Fruit fly (Drosophila melanogaster) whole organism, embryonic: ENCODE data around the gene CG17105.

Experiments
- Atf-2 ChIP-seq: fragments of 200-800 bp; sonication (Bioruptor generic); optimal IDR thresholded peaks from 2 replicates; lab custom pipeline; 2016; ENCODE audit warnings: missing biosample characterization, missing genetic modification characterization
- CG10959 ChIP-seq: fragments of 200-800 bp; sonication (Bioruptor generic); IDR thresholded peaks from 2 replicates; pipeline ENCODE4 v1.3.6; 2022; ENCODE audit warnings: missing biosample characterization, missing genetic modification characterization
- CG11247 ChIP-seq: fragments of 200-800 bp; sonication (Bioruptor generic); IDR thresholded peaks from 2 replicates; pipeline ENCODE4 v1.3.6; 2022; ENCODE audit warnings: missing biosample characterization, missing genetic modification characterization
- CG12219 ChIP-seq: fragments of 200-800 bp; sonication (Bioruptor generic); optimal IDR thresholded peaks from 3 replicates; lab custom pipeline; 2018; ENCODE audit warnings: missing biosample characterization, mild to moderate bottlenecking, missing genetic modification characterization
- CG15269 ChIP-seq: fragments of 200-800 bp; sonication (Bioruptor generic); optimal IDR thresholded peaks from 2 replicates; lab custom pipeline; 2018; ENCODE audit warnings: missing biosample characterization, mild to moderate bottlenecking, missing genetic modification characterization, moderate library complexity
- CG1647 ChIP-seq: fragments of 200-800 bp; sonication (Bioruptor generic); optimal IDR thresholded peaks from 3 replicates; lab custom pipeline; 2016; ENCODE audit warnings: missing biosample characterization, missing genetic modification characterization
- CG17328 ChIP-seq: fragments of 200-800 bp; sonication (Bioruptor generic); IDR thresholded peaks from 2 replicates; pipeline ENCODE4 v1.3.6; 2022; ENCODE audit warnings: missing biosample characterization, missing genetic modification characterization
- CG2129 ChIP-seq: fragments of 200-800 bp; sonication (Bioruptor generic); IDR thresholded peaks from 2 replicates; pipeline ENCODE4 v1.3.6; 2022; ENCODE audit warnings: missing biosample characterization, missing genetic modification characterization; ENCODE audit not compliant: partially characterized antibody
- CG2199 ChIP-seq: fragments of 200-800 bp; sonication (Bioruptor generic); IDR thresholded peaks from 3 replicates; pipeline ENCODE4 v1.3.6; 2022; ENCODE audit warnings: missing biosample characterization, missing genetic modification characterization
- CG2712 ChIP-seq: fragments of 200-800 bp; optimal IDR thresholded peaks from 3 replicates; lab custom pipeline; 2019; ENCODE audit warnings: missing biosample characterization, mild to moderate bottlenecking, missing genetic modification characterization, moderate library complexity
- CG31365 ChIP-seq: fragments of 200-800 bp; sonication (Bioruptor generic); optimal IDR thresholded peaks from 2 replicates; lab custom pipeline; 2018; ENCODE audit warnings: missing biosample characterization, mild to moderate bottlenecking, missing genetic modification characterization
- CG31441 ChIP-seq: fragments of 200-800 bp; sonication (Bioruptor generic); IDR thresholded peaks from 2 replicates; pipeline ENCODE4 v1.3.6; 2022; ENCODE audit warnings: missing biosample characterization, missing genetic modification characterization
- CG32767 ChIP-seq: fragments of 200-800 bp; sonication (Bioruptor generic); IDR thresholded peaks from 2 replicates; pipeline ENCODE4 v1.3.6; 2022; ENCODE audit warnings: missing biosample characterization, missing genetic modification characterization
- CG33557 ChIP-seq: fragments of 200-800 bp; sonication (Bioruptor generic); optimal IDR thresholded peaks from 2 replicates; lab custom pipeline; 2019; ENCODE audit warnings: missing biosample characterization, mild to moderate bottlenecking, missing genetic modification characterization, moderate library complexity
- CG3995 ChIP-seq: fragments of 200-800 bp; sonication (Bioruptor generic); optimal IDR thresholded peaks from 3 replicates; lab custom pipeline; 2016; ENCODE audit warnings: missing biosample characterization, missing genetic modification characterization
- CG8924 ChIP-seq: fragments of 200-800 bp; optimal IDR thresholded peaks from 3 replicates; lab custom pipeline; 2019; ENCODE audit warnings: missing biosample characterization, mild to moderate bottlenecking, missing genetic modification characterization, moderate library complexity
- CG9437 ChIP-seq: fragments of 200-800 bp; sonication (Bioruptor generic); optimal IDR thresholded peaks from 2 replicates; lab custom pipeline; 2018; ENCODE audit warnings: missing biosample characterization, mild to moderate bottlenecking, missing genetic modification characterization
- CG9609 ChIP-seq: fragments of 200-800 bp; sonication (Bioruptor generic); optimal IDR thresholded peaks from 3 replicates; lab custom pipeline; 2016; ENCODE audit warnings: missing biosample characterization, missing genetic modification characterization
- D ChIP-seq, 2 experiments: fragments of 200-800 bp in 1 of 2; fragments of >200 bp in 1 of 2; sonication (Bioruptor generic) in 1 of 2; optimal IDR thresholded peaks; 2 replicates in 1 of 2; 3 replicates in 1 of 2; lab custom pipeline; 2017; ENCODE audit warnings: mild to moderate bottlenecking in 1 of 2, missing biosample characterization in 1 of 2, missing genetic modification characterization in 1 of 2, missing genetic modification reagents in 1 of 2
- Dad ChIP-seq: fragments of 200-800 bp; sonication (Bioruptor generic); optimal IDR thresholded peaks from 3 replicates; lab custom pipeline; 2016; ENCODE audit warnings: missing biosample characterization, missing genetic modification characterization
- Elba2 ChIP-seq: fragments of 200-800 bp; sonication (Bioruptor generic); optimal IDR thresholded peaks from 3 replicates; lab custom pipeline; 2016; ENCODE audit warnings: missing biosample characterization, missing genetic modification characterization
- GATAe ChIP-seq: fragments of 200-800 bp; sonication (Bioruptor generic); conservative IDR thresholded peaks from 2 replicates; pipeline ENCODE4 v1.3.6; 2022; ENCODE audit warnings: missing biosample characterization, missing genetic modification characterization
- Hr3 ChIP-seq: fragments of 200-800 bp; sonication (Bioruptor generic); optimal IDR thresholded peaks from 3 replicates; lab custom pipeline; 2016; ENCODE audit warnings: missing biosample characterization, missing genetic modification characterization
- MTF-1 ChIP-seq: fragments of 200-800 bp; sonication (Bioruptor generic); optimal IDR thresholded peaks from 2 replicates; lab custom pipeline; 2018; ENCODE audit warnings: missing biosample characterization, mild to moderate bottlenecking, missing genetic modification characterization, borderline replicate concordance
- Med ChIP-seq: fragments of 200-800 bp; sonication (Bioruptor generic); peaks from one replicate; lab custom pipeline; 2016; ENCODE audit warnings: missing biosample characterization, missing genetic modification characterization, mild to moderate bottlenecking, inconsistent platforms, moderate library complexity
- NK7.1 ChIP-seq: fragments of 200-800 bp; sonication (Bioruptor generic); optimal IDR thresholded peaks from 3 replicates; lab custom pipeline; 2016; ENCODE audit warnings: missing biosample characterization, missing genetic modification characterization
- Poxn ChIP-seq: fragments of 200-800 bp; sonication (Bioruptor generic); IDR thresholded peaks from 2 replicates; pipeline ENCODE4 v1.3.6; 2022; ENCODE audit warnings: missing biosample characterization, missing genetic modification characterization
- Six4 ChIP-seq: fragments of 200-800 bp; sonication (Bioruptor generic); optimal IDR thresholded peaks from 2 replicates; lab custom pipeline; 2016; ENCODE audit warnings: missing biosample characterization, missing genetic modification characterization
- Sry-β ChIP-seq: fragments of 200-800 bp; sonication (Bioruptor generic); optimal IDR thresholded peaks from 2 replicates; lab custom pipeline; 2018; ENCODE audit warnings: missing biosample characterization, mild to moderate bottlenecking, missing genetic modification characterization, moderate library complexity
- Sry-δ ChIP-seq: fragments of 200-800 bp; sonication (Bioruptor generic); optimal IDR thresholded peaks from 2 replicates; lab custom pipeline; 2016; ENCODE audit warnings: missing biosample characterization, missing genetic modification characterization
- chinmo ChIP-seq: fragments of 200-800 bp; sonication (Bioruptor generic); IDR thresholded peaks from 4 replicates; pipeline ENCODE4 v1.3.6; 2022; ENCODE audit warnings: missing biosample characterization, missing genetic modification characterization; ENCODE audit not compliant: partially characterized antibody
- dimm ChIP-seq: fragments of 200-800 bp; sonication (Bioruptor generic); IDR thresholded peaks from 2 replicates; pipeline ENCODE4 v1.3.6; 2022; ENCODE audit warnings: missing biosample characterization, missing genetic modification characterization
- dpn ChIP-seq, 2 experiments: fragments of 200-800 bp; sonication (Bioruptor generic); optimal IDR thresholded peaks; 3 replicates each; lab custom pipeline; 2016; ENCODE audit warnings: missing biosample characterization in 2 of 2, missing genetic modification characterization in 2 of 2
- dysf ChIP-seq: fragments of 200-800 bp; sonication (Bioruptor generic); IDR thresholded peaks from 3 replicates; pipeline ENCODE4 v1.3.6; 2022; ENCODE audit warnings: missing biosample characterization, missing genetic modification characterization
- emc ChIP-seq: fragments of 200-800 bp; sonication (Bioruptor generic); optimal IDR thresholded peaks from 2 replicates; lab custom pipeline; 2016; ENCODE audit warnings: missing biosample characterization, missing genetic modification characterization
- fru ChIP-seq: fragments of >200 bp; optimal IDR thresholded peaks from 2 replicates; lab custom pipeline; 2017
- gt ChIP-seq: fragments of 200-800 bp; sonication (Bioruptor generic); IDR thresholded peaks from 2 replicates; pipeline ENCODE4 v1.3.6; 2022; ENCODE audit warnings: missing biosample characterization, missing genetic modification characterization
- insv ChIP-seq, 2 experiments: fragments of 200-800 bp; sonication (Bioruptor generic); optimal IDR thresholded peaks; 3 replicates each; lab custom pipeline; 2016 to 2018; ENCODE audit warnings: missing biosample characterization in 2 of 2, missing genetic modification characterization in 2 of 2
- jigr1 ChIP-seq: fragments of 200-800 bp; sonication (Bioruptor generic); IDR thresholded peaks from 3 replicates; pipeline ENCODE4 v1.3.6; 2022; ENCODE audit warnings: missing biosample characterization, missing genetic modification characterization
- kni ChIP-seq: fragments of 200-800 bp; sonication (Bioruptor generic); optimal IDR thresholded peaks from 3 replicates; lab custom pipeline; 2017; ENCODE audit warnings: mild to moderate bottlenecking, missing biosample characterization, missing genetic modification reagents, missing genetic modification characterization
- mld ChIP-seq: fragments of 200-800 bp; sonication (Bioruptor generic); IDR thresholded peaks from 3 replicates; pipeline ENCODE4 v1.3.6; 2022; ENCODE audit warnings: missing biosample characterization, missing genetic modification characterization; ENCODE audit not compliant: partially characterized antibody
- sd ChIP-seq: fragments of 200-800 bp; sonication (Bioruptor generic); optimal IDR thresholded peaks from 3 replicates; lab custom pipeline; 2018; ENCODE audit warnings: missing biosample characterization, mild to moderate bottlenecking, missing genetic modification characterization, moderate library complexity
- stwl ChIP-seq: fragments of 200-800 bp; sonication (Bioruptor generic); optimal IDR thresholded peaks from 3 replicates; lab custom pipeline; 2018; ENCODE audit warnings: missing biosample characterization, mild to moderate bottlenecking, missing genetic modification characterization, moderate library complexity
- yki ChIP-seq: fragments of >200 bp; optimal IDR thresholded peaks from 3 replicates; lab custom pipeline; 2018
- zen ChIP-seq: fragments of 200-800 bp; sonication (Bioruptor generic); optimal IDR thresholded peaks from 3 replicates; lab custom pipeline; 2018; ENCODE audit warnings: missing biosample characterization, mild to moderate bottlenecking, missing genetic modification characterization, moderate library complexity

The CG17105 gene

dm6 chr2L:10643671-10644070 is 37.2 kb upstream of the CG17105 start, which contains the start of gene CG18284 (continued):
- TF ChIP-seq mld (GFP tag; lab: Robert Waterston, UW), result no peak

dm6 chr2L:10646115-10646514 is 34.7 kb upstream of the CG17105 start, which contains the start of gene CG17097:
TSS of gene CG17097 (plus strand) at chr2L:10646415.
- TF ChIP-seq CG31365 (tag; lab: Kevin White, UChicago) (no peak), yki (lab: Kevin White, UChicago) (no peak), CG32767 (GFP tag; lab: Robert Waterston, UW) (no peak), CG2129 (no peak), CG17328 (no peak), Sry-δ (no peak), CG15269 (no peak), dimm (GFP tag; lab: Robert Waterston, UW) (no peak), Atf-2 (GFP tag; lab: Kevin White, UChicago) (no peak), CG2199 (GFP tag; lab: Robert Waterston, UW) (no peak), Sry-β (no peak), CG9437 (GFP tag; lab: Kevin White, UChicago) (no peak), CG33557 (GFP tag; lab: Kevin White, UChicago) (no peak), emc (GFP tag; lab: Kevin White, UChicago) (no peak), fru (lab: Kevin White, UChicago) (no peak), gt (no peak), dysf (no peak)

dm6 chr2L:10646726-10647125 is 34.1 kb upstream of the CG17105 start:
- TF ChIP-seq GATAe (GFP tag; lab: Robert Waterston, UW) (no peak), Elba2 (GFP tag; lab: Kevin White, UChicago) (peak; percentile 52), CG31441 (GFP tag; lab: Robert Waterston, UW) (peak; percentile 59; the same call in 1 of the 2 replicates), CG3995 (peak; percentile 80), insv (GFP tag; optimal IDR thresholded peaks at IDR 0.05; lab: Kevin White, UChicago) (peak in 1 of 2 experiments; percentile 77), CG11247 (GFP tag; lab: Robert Waterston, UW) (no peak), CG10959 (GFP tag; lab: Robert Waterston, UW) (0 out of 2 replicates have a peak, but pooled peaks have one; percentile 13), sd (no peak), stwl (peak; percentile 6)

- TF ChIP-seq insv (GFP tag; optimal IDR thresholded peaks at IDR 0.05; lab: Kevin White, UChicago), result peak in 1 of 2 experiments; percentile 91
- TF ChIP-seq CG3995, result peak; percentile 75
- TF ChIP-seq Med (GFP tag; lab: Kevin White, UChicago), result no peak
- 0 out of 2 replicates have a peak, but pooled peaks have one; percentile 48 for TF ChIP-seq CG31441 (GFP tag; lab: Robert Waterston, UW)
- peak; percentile 41 for TF ChIP-seq zen (tag; lab: Kevin White, UChicago)
- peak; percentile 99 for TF ChIP-seq Elba2 (GFP tag; lab: Kevin White, UChicago)
- no peak for TF ChIP-seq chinmo
- no peak for TF ChIP-seq CG9609 (GFP tag; lab: Kevin White, UChicago)
- TF ChIP-seq, all 482 proteins: peak for 5
These were observed 33.0 kb upstream of the CG17105 start for dm6 chr2L:10647720-10648349.

dm6 chr2L:10651313-10651712 is 29.5 kb upstream of the CG17105 start, which contains the start of gene dbf:
TSS of gene dbf (plus strand) at chr2L:10651613.
- TF ChIP-seq CG1647 (GFP tag; lab: Kevin White, UChicago), result no peak
- no peak for TF ChIP-seq CG12219 (GFP tag; lab: Kevin White, UChicago)
- no peak for TF ChIP-seq NK7.1 (GFP tag; lab: Kevin White, UChicago)
- no peak for TF ChIP-seq kni (GFP tag; lab: Kevin White, UChicago)
- no peak for TF ChIP-seq dpn (GFP tag; optimal IDR thresholded peaks at IDR 0.05; lab: Kevin White, UChicago)
- no peak for TF ChIP-seq Six4 (GFP tag; lab: Kevin White, UChicago)
- no peak for TF ChIP-seq Hr3 (GFP tag; lab: Kevin White, UChicago)
- no peak for TF ChIP-seq D (optimal IDR thresholded peaks at IDR 0.05; lab: Kevin White, UChicago)
- TF ChIP-seq D (GFP tag; optimal IDR thresholded peaks at IDR 0.05; lab: Kevin White, UChicago), result no peak
- TF ChIP-seq Dad (GFP tag; lab: Kevin White, UChicago), result no peak
- TF ChIP-seq CG2712, result no peak
- TF ChIP-seq jigr1 (GFP tag; lab: Robert Waterston, UW), result no peak
- TF ChIP-seq Poxn (GFP tag; lab: Robert Waterston, UW), result no peak
- TF ChIP-seq CG8924, result no peak
- TF ChIP-seq MTF-1 (GFP tag; lab: Kevin White, UChicago), result no peak
